Fruit fly (Drosophila melanogaster): ENCODE results near the gene CG5087.
A peak's percentile ranks its signal among the peaks of the same experiment; 100 is the strongest.

The CG5087 gene

DNA sequence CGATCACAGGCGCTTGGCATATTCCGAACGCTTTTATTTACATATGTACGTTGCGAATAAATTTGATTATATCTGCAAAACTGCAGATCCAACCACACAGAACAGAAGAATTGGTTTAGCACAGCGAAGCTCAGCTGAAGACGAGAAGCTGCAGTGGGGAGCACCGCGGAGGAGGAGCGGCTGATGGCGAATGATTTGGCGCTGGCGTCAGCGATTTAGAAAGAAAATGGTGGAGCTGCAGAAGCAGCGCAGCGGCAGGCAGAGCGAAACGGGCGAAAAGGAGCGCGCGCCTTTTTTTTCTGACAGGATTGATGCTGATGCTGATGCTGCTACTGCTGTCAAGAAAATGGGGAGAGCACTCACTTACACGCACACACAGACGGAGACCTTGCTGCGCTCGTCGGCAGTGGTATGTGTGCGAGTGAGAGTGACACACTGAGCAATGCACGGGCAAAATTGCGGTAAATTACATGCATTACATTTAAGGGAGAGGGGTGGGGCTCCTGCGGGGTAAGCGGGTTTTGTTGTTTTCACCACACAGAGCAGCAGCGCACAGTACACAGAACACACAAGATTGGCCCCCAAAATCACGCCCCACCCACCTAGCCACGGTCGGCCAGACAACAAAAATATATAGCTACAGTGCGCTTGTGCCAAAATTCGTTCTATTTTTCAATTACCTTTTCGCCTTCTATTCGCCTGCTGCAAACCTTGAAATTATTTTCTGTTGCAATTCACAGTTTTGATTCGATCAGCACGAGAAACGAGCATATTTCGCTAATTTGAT is 892 bp upstream of the CG5087 start:
- TF ChIP-seq CG33017 (tag; optimal IDR thresholded peaks at IDR 0.05) (no peak), CG7045 (GFP tag; optimal IDR thresholded peaks at IDR 0.05) (no peak), CG7101 (tag; optimal IDR thresholded peaks at IDR 0.05) (no peak), Clk (GFP tag; optimal IDR thresholded peaks at IDR 0.05) (no peak), bab1 (GFP tag; optimal IDR thresholded peaks at IDR 0.05) (no peak), cnc (optimal IDR thresholded peaks at IDR 0.05) (no peak), kay (GFP tag; ENCODE audit: borderline replicate concordance) (no peak), cic (GFP tag; optimal IDR thresholded peaks at IDR 0.05) (peak; percentile 42), CG11617 (GFP tag; optimal IDR thresholded peaks at IDR 0.05) (peak; percentile 55), CG14711 (tag; optimal IDR thresholded peaks at IDR 0.05) (no peak), ovo (GFP tag; optimal IDR thresholded peaks at IDR 0.05) (peak; percentile 85), CG1620 (GFP tag; optimal IDR thresholded peaks at IDR 0.05) (no peak), Crg-1 (GFP tag; optimal IDR thresholded peaks at IDR 0.05) (no peak), tj (GFP tag; optimal IDR thresholded peaks at IDR 0.05) (peak; percentile 91), pad (GFP tag; optimal IDR thresholded peaks at IDR 0.05) (peak; percentile 99), Mnt (GFP tag; optimal IDR thresholded peaks at IDR 0.05) (no peak), Hr96 (GFP tag; optimal IDR thresholded peaks at IDR 0.05) (no peak), CG5204 (GFP tag; optimal IDR thresholded peaks at IDR 0.05) (no peak), toe (GFP tag; optimal IDR thresholded peaks at IDR 0.05) (no peak), CG12768 (GFP tag; optimal IDR thresholded peaks at IDR 0.05) (peak; percentile 49)

DNA sequence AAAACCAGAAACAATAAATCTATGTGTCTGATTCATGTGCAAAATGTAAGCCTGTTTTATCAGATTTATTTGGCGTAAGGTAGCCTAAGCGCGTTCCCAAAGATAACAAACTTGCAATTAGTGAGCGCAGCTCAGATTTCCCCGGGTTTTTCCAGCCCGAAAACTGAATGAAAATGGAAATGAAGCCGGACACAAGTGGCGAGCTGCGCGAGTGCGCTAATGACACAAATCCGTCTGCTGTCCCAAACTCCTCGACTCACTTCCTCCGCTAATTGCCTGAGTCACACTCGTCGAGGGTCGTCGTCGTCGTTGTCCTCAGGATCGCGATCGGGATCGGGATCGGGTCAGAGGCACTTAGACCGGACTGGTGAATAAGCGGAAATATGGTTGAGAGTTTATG is 4.5 kb downstream of the CG5087 start:
- TF ChIP-seq CG5204 (GFP tag; optimal IDR thresholded peaks at IDR 0.05) = no peak
- TF ChIP-seq bab1 (GFP tag; optimal IDR thresholded peaks at IDR 0.05) = no peak
- TF ChIP-seq kay (GFP tag; ENCODE audit: borderline replicate concordance) = no peak
- TF ChIP-seq CG11617 (GFP tag; optimal IDR thresholded peaks at IDR 0.05) = no peak
- no peak for TF ChIP-seq toe (GFP tag; optimal IDR thresholded peaks at IDR 0.05)
- no peak for TF ChIP-seq pad (GFP tag; optimal IDR thresholded peaks at IDR 0.05)
- TF ChIP-seq CG12768 (GFP tag; optimal IDR thresholded peaks at IDR 0.05) = no peak
- TF ChIP-seq CG14711 (tag; optimal IDR thresholded peaks at IDR 0.05) = no peak
- no peak for TF ChIP-seq CG7045 (GFP tag; optimal IDR thresholded peaks at IDR 0.05)
- no peak for TF ChIP-seq CG7101 (tag; optimal IDR thresholded peaks at IDR 0.05)
- TF ChIP-seq CG1620 (GFP tag; optimal IDR thresholded peaks at IDR 0.05) = no peak
- TF ChIP-seq Mnt (GFP tag; optimal IDR thresholded peaks at IDR 0.05) = no peak
- no peak for TF ChIP-seq tj (GFP tag; optimal IDR thresholded peaks at IDR 0.05)
- no peak for TF ChIP-seq CG33017 (tag; optimal IDR thresholded peaks at IDR 0.05)
- TF ChIP-seq cnc (optimal IDR thresholded peaks at IDR 0.05) = no peak
- no peak for TF ChIP-seq Hr96 (GFP tag; optimal IDR thresholded peaks at IDR 0.05)
- TF ChIP-seq Clk (GFP tag; optimal IDR thresholded peaks at IDR 0.05) = no peak

DNA sequence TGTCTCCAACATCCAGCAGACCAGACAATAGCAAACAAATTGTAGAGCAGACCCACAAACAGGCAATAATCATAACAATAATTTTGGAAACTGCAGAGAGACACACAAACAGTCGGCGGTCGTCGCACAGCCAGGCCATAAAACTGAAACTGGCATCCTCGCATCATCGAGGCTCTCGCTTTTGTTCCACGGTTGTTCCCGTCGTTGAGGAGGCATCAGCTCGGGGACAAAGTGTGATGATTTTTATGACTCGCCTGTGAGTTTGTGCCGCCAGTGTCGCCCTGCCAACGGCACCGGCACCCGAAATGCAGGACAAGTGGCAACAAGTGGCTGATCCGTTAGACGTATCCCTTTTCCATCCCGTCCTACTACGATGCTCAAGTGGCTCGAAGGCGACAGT is 5.4 kb downstream of the CG5087 start:
- TF ChIP-seq CG33017 (tag; optimal IDR thresholded peaks at IDR 0.05) (no peak), ovo (GFP tag; optimal IDR thresholded peaks at IDR 0.05) (no peak), CG12768 (GFP tag; optimal IDR thresholded peaks at IDR 0.05) (no peak), toe (GFP tag; optimal IDR thresholded peaks at IDR 0.05) (no peak), cic (GFP tag; optimal IDR thresholded peaks at IDR 0.05) (no peak), tj (GFP tag; optimal IDR thresholded peaks at IDR 0.05) (no peak), CG7045 (GFP tag; optimal IDR thresholded peaks at IDR 0.05) (no peak), Crg-1 (GFP tag; optimal IDR thresholded peaks at IDR 0.05) (no peak), CG1620 (GFP tag; optimal IDR thresholded peaks at IDR 0.05) (no peak), Hr96 (GFP tag; optimal IDR thresholded peaks at IDR 0.05) (no peak), CG7101 (tag; optimal IDR thresholded peaks at IDR 0.05) (no peak), pad (GFP tag; optimal IDR thresholded peaks at IDR 0.05) (no peak), CG5204 (GFP tag; optimal IDR thresholded peaks at IDR 0.05) (no peak), cnc (optimal IDR thresholded peaks at IDR 0.05) (no peak), CG14711 (tag; optimal IDR thresholded peaks at IDR 0.05) (no peak), kay (GFP tag; ENCODE audit: borderline replicate concordance) (no peak), bab1 (GFP tag; optimal IDR thresholded peaks at IDR 0.05) (no peak), Mnt (GFP tag; optimal IDR thresholded peaks at IDR 0.05) (no peak)

DNA sequence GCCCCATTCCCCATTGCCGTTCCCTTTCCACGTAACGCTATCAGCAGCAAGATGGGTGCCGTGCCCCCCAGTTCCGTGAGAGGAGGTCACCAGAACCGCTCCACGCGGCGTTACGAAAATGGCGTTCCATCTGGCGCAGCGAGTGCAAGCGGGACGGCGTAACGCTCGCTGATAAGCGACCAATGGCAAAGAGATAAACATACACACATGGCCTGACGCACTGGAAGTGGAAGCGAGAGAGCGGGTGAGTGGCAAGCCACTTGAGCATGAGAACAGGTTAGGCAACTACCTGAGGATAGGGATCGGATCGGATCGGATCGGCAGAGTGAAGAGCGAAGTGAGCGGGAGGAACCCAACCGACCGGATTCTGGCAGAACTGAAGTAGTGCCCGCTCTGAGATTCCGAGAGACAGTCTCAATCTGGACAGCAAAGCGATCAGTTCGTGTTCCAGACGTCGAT is 6.8 kb downstream of the CG5087 start, which contains the start of gene Doc3:
TSS of gene Doc3 (plus strand) at position 409 of the 459 bp plus-strand sequence.
- TF ChIP-seq CG7101 (tag; optimal IDR thresholded peaks at IDR 0.05) (no peak), cnc (optimal IDR thresholded peaks at IDR 0.05) (no peak), CG5204 (GFP tag; optimal IDR thresholded peaks at IDR 0.05) (no peak), Mnt (GFP tag; optimal IDR thresholded peaks at IDR 0.05) (no peak), tj (GFP tag; optimal IDR thresholded peaks at IDR 0.05) (no peak), CG33017 (tag; optimal IDR thresholded peaks at IDR 0.05) (no peak), kay (GFP tag; ENCODE audit: borderline replicate concordance) (no peak), Crg-1 (GFP tag; optimal IDR thresholded peaks at IDR 0.05) (no peak), toe (GFP tag; optimal IDR thresholded peaks at IDR 0.05) (no peak), Hr96 (GFP tag; optimal IDR thresholded peaks at IDR 0.05) (no peak), CG14711 (tag; optimal IDR thresholded peaks at IDR 0.05) (no peak), bab1 (GFP tag; optimal IDR thresholded peaks at IDR 0.05) (no peak), CG7045 (GFP tag; optimal IDR thresholded peaks at IDR 0.05) (no peak)

DNA sequence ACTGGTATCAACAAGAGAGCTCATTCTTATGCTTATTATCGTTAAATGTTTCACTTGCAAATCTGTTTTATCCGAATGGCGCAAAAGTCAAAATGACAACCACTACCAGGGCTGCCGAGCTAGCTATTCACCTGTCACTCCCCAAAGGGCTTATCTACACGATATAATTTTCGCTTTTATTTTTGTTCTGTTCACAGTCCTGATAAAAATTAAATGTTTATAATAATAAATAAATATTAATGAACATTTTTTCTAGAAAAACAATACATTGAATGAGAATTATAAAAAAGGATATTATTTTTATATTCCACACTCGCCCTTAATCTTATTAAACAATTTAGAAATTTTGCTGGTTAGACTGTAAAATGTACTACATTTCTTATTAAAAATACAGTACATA is 11.8 kb downstream of the CG5087 start, which contains the start of gene CG5194:
TSS of gene CG5194 (minus strand) at position 101 of the 400 bp plus-strand sequence.
- TF ChIP-seq pad (GFP tag; optimal IDR thresholded peaks at IDR 0.05) = no peak
- TF ChIP-seq Hr96 (GFP tag; optimal IDR thresholded peaks at IDR 0.05) = no peak
- TF ChIP-seq Crg-1 (GFP tag; optimal IDR thresholded peaks at IDR 0.05) = no peak
- no peak for TF ChIP-seq CG33017 (tag; optimal IDR thresholded peaks at IDR 0.05)
- TF ChIP-seq ovo (GFP tag; optimal IDR thresholded peaks at IDR 0.05) = no peak
- no peak for TF ChIP-seq cic (GFP tag; optimal IDR thresholded peaks at IDR 0.05)
- no peak for TF ChIP-seq Clk (GFP tag; optimal IDR thresholded peaks at IDR 0.05)
- no peak for TF ChIP-seq cnc (optimal IDR thresholded peaks at IDR 0.05)
- no peak for TF ChIP-seq bab1 (GFP tag; optimal IDR thresholded peaks at IDR 0.05)
- TF ChIP-seq CG7045 (GFP tag; optimal IDR thresholded peaks at IDR 0.05) = no peak
- no peak for TF ChIP-seq Mnt (GFP tag; optimal IDR thresholded peaks at IDR 0.05)
- TF ChIP-seq CG14711 (tag; optimal IDR thresholded peaks at IDR 0.05) = no peak
- TF ChIP-seq CG11617 (GFP tag; optimal IDR thresholded peaks at IDR 0.05) = no peak
- TF ChIP-seq CG5204 (GFP tag; optimal IDR thresholded peaks at IDR 0.05) = no peak
- no peak for TF ChIP-seq CG1620 (GFP tag; optimal IDR thresholded peaks at IDR 0.05)
- TF ChIP-seq CG7101 (tag; optimal IDR thresholded peaks at IDR 0.05) = no peak
- TF ChIP-seq CG12768 (GFP tag; optimal IDR thresholded peaks at IDR 0.05) = no peak
- no peak for TF ChIP-seq kay (GFP tag; ENCODE audit: borderline replicate concordance)
- no peak for TF ChIP-seq tj (GFP tag; optimal IDR thresholded peaks at IDR 0.05)
